Worm (Caenorhabditis elegans): Measurements from ENCODE around the gene dsb-3.

Gene dsb-3

DNA sequence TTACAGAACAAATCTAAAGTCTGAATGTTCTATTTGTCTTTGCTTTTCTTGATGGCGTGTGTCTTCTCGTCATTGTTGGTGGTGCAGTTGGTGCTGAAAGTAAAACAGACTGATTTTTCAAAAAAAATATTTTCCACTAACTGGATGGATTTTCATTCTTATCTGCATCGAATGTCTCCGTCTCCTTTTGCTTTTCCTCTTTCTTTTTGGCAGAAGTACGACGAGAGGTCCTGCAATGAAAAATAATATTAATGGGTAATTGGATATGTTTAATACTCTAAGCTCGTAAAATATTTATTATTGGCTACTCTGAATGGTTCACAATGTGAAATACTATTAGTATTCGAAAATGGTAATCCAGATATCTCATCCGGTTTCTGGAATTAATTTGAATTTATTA, 690 bp upstream of the dsb-3 start, which contains the start of gene del-7:
TSS of gene del-7 (plus strand) at position 301 of the 400 bp plus-strand sequence.
- TF ChIP-seq ref-2 (tag; optimal IDR thresholded peaks at IDR 0.05), result no peak

- TF ChIP-seq C08G9.2 (tag; optimal IDR thresholded peaks at IDR 0.05), result no peak
- no peak for TF ChIP-seq Y22D7AL.16 (tag; optimal IDR thresholded peaks at IDR 0.05)
- TF ChIP-seq unc-86 (tag; optimal IDR thresholded peaks at IDR 0.05), result no peak
- TF ChIP-seq ceh-48 (tag; optimal IDR thresholded peaks at IDR 0.05), result no peak
- no peak for TF ChIP-seq ceh-9 (tag; optimal IDR thresholded peaks at IDR 0.05)
- no peak for TF ChIP-seq gmeb-2 (tag; optimal IDR thresholded peaks at IDR 0.05)
- no peak for TF ChIP-seq dmd-4 (tag; optimal IDR thresholded peaks at IDR 0.05; ENCODE audit: borderline replicate concordance)
- no peak for TF ChIP-seq ets-4 (tag; optimal IDR thresholded peaks at IDR 0.05)
- no peak for TF ChIP-seq ceh-31 (tag; optimal IDR thresholded peaks at IDR 0.05)
- TF ChIP-seq tbx-7 (tag; optimal IDR thresholded peaks at IDR 0.05), result no peak
- TF ChIP-seq pha-4 (tag; optimal IDR thresholded peaks at IDR 0.05), result no peak
- TF ChIP-seq ceh-14 (tag; optimal IDR thresholded peaks at IDR 0.05), result no peak
- TF ChIP-seq madf-2 (tag; optimal IDR thresholded peaks at IDR 0.05), result no peak
- TF ChIP-seq ref-2 (tag; optimal IDR thresholded peaks at IDR 0.05), result no peak
- no peak for TF ChIP-seq pax-1 (tag; optimal IDR thresholded peaks at IDR 0.05)
- no peak for TF ChIP-seq hlh-15 (tag; optimal IDR thresholded peaks at IDR 0.05)
- TF ChIP-seq lin-11 (tag; optimal IDR thresholded peaks at IDR 0.05), result no peak
- TF ChIP-seq odd-2 (tag; optimal IDR thresholded peaks at IDR 0.05), result no peak
- TF ChIP-seq lim-6 (tag; optimal IDR thresholded peaks at IDR 0.05), result no peak
- no peak for TF ChIP-seq C38D4.7 (GFP tag; optimal IDR thresholded peaks at IDR 0.05)
Observed at ce11 chrIV:7757245-7757644, 2.2 kb downstream of the dsb-3 start, which contains the start of gene C46A5.4. Gene C46A5.4 (minus strand): TSS chrIV:7757345.

DNA sequence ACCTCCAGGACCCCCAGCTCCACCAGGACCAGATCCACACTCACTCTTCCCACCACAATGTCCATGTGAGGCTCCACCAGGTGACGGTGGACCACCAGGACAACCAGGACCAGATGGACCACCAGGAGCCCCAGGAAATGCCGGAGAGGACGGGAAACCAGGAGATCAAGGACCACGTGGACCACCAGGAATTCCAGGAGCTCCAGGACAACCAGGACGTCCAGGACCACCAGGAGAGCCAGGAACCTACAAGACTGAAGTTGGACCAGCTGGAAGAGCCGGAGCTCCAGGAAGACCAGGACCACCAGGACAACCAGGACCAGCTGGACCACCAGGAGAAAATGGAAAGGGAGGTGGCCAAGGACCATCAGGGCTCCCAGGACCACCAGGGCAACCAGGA, 5.3 kb downstream of the dsb-3 start:
- TF ChIP-seq madf-2 (tag; optimal IDR thresholded peaks at IDR 0.05) (no peak), lin-11 (tag; optimal IDR thresholded peaks at IDR 0.05) (no peak), mec-3 (tag; optimal IDR thresholded peaks at IDR 0.05; ENCODE audit: borderline replicate concordance) (peak; percentile 56), unc-42 (tag; optimal IDR thresholded peaks at IDR 0.05) (no peak)

ce11 chrIV:7753108-7753507, 6.3 kb downstream of the dsb-3 start, which contains the start of gene col-14:
Gene col-14 (plus strand): TSS chrIV:7753408.
- TF ChIP-seq C38D4.7 (GFP tag; optimal IDR thresholded peaks at IDR 0.05), result no peak
- TF ChIP-seq ztf-16 (tag; optimal IDR thresholded peaks at IDR 0.05), result no peak
- TF ChIP-seq sox-2 (GFP tag; IDR thresholded peaks at IDR 0.05), result no peak
- no peak for TF ChIP-seq pros-1 (tag; optimal IDR thresholded peaks at IDR 0.05)
- no peak for TF ChIP-seq madf-2 (tag; optimal IDR thresholded peaks at IDR 0.05)
- no peak for TF ChIP-seq elt-2 (tag; optimal IDR thresholded peaks at IDR 0.05)
- no peak for TF ChIP-seq nhr-232 (tag; optimal IDR thresholded peaks at IDR 0.05)
- no peak for TF ChIP-seq ceh-24 (tag; optimal IDR thresholded peaks at IDR 0.05)
- TF ChIP-seq fkh-6 (tag; optimal IDR thresholded peaks at IDR 0.05), result no peak
- no peak for TF ChIP-seq fkh-10 (GFP tag; optimal IDR thresholded peaks at IDR 0.05)
- no peak for TF ChIP-seq K02D7.2 (tag; optimal IDR thresholded peaks at IDR 0.05)
- TF ChIP-seq hlh-6 (tag; optimal IDR thresholded peaks at IDR 0.05), result no peak

DNA sequence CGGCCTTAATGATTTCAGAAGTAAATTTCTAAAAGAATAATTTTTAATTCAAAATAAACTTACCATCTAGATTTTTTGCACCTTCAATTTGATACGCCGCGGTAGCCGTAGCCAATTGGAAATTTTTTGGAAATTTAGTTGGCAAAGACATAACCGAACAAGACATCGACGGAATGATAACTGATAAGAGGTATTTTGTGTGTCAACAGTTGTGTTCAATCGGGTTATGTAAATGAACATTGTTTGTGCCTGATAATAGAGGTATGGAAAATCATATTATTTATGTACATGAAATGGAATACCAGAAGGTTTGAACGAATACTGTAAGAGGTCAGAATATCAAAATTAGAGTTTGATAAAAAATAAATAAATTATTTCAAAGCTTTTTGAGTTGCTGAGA, 11.6 kb downstream of the dsb-3 start, which contains the start of gene klo-1:
TSS of gene klo-1 (minus strand) at position 388 of the 400 bp plus-strand sequence.
- TF ChIP-seq K02D7.2 (tag; optimal IDR thresholded peaks at IDR 0.05) (no peak), ceh-2 (tag; optimal IDR thresholded peaks at IDR 0.05) (no peak), pros-1 (tag; optimal IDR thresholded peaks at IDR 0.05) (no peak), unc-55 (GFP tag; optimal IDR thresholded peaks at IDR 0.05) (no peak), ceh-34 (tag; optimal IDR thresholded peaks at IDR 0.05) (no peak), madf-2 (tag; optimal IDR thresholded peaks at IDR 0.05) (no peak), ceh-19 (GFP tag; optimal IDR thresholded peaks at IDR 0.05) (no peak), ceh-45 (GFP tag; IDR thresholded peaks at IDR 0.05) (no peak), unc-42 (tag; optimal IDR thresholded peaks at IDR 0.05) (no peak), ttx-3 (tag; optimal IDR thresholded peaks at IDR 0.05) (no peak), sox-4 (tag; optimal IDR thresholded peaks at IDR 0.05) (no peak), fax-1 (tag; optimal IDR thresholded peaks at IDR 0.05) (no peak), tbx-2 (tag; optimal IDR thresholded peaks at IDR 0.05) (no peak), ets-4 (tag; optimal IDR thresholded peaks at IDR 0.05) (no peak), pag-3 (tag; optimal IDR thresholded peaks at IDR 0.05; ENCODE audit: borderline replicate concordance) (no peak), sox-2 (GFP tag; IDR thresholded peaks at IDR 0.05) (no peak), hlh-30 (tag; optimal IDR thresholded peaks at IDR 0.05; ENCODE audit: insufficient read depth) (no peak), C08G9.2 (tag; optimal IDR thresholded peaks at IDR 0.05) (no peak)
